Fruit fly (Drosophila melanogaster) whole organism, adult: Measurements from ENCODE around the gene CG43179.
A peak's percentile ranks its signal among the peaks of the same experiment; 100 is the strongest.

ENCODE experiments used
- CG11617 ChIP-seq: fragments of 200-800 bp; sonication (Bioruptor generic); optimal IDR thresholded peaks from 2 replicates; lab custom pipeline; 2017; ENCODE audit warnings: mild to moderate bottlenecking, missing biosample characterization, missing genetic modification reagents, missing genetic modification characterization
- CG12768 ChIP-seq: fragments of 200-800 bp; sonication (Bioruptor generic); optimal IDR thresholded peaks from 2 replicates; lab custom pipeline; 2017; ENCODE audit warnings: missing biosample characterization, missing genetic modification characterization, mild to moderate bottlenecking, moderate library complexity, missing genetic modification reagents
- CG14711 ChIP-seq: fragments of 200-800 bp; sonication (Bioruptor generic); optimal IDR thresholded peaks from 2 replicates; lab custom pipeline; 2018; ENCODE audit warnings: missing biosample characterization, mild to moderate bottlenecking, missing genetic modification characterization, moderate library complexity
- CG1620 ChIP-seq: fragments of 200-800 bp; sonication (Bioruptor generic); optimal IDR thresholded peaks from 2 replicates; lab custom pipeline; 2016; ENCODE audit warnings: missing biosample characterization, missing genetic modification characterization
- CG33017 ChIP-seq: fragments of 200-800 bp; sonication (Bioruptor generic); optimal IDR thresholded peaks from 2 replicates; lab custom pipeline; 2018; ENCODE audit warnings: missing biosample characterization, mild to moderate bottlenecking, missing genetic modification characterization, moderate library complexity
- CG5204 ChIP-seq: fragments of 200-800 bp; sonication (Bioruptor generic); optimal IDR thresholded peaks from 2 replicates; lab custom pipeline; 2016; ENCODE audit warnings: missing biosample characterization, missing genetic modification characterization
- CG7045 ChIP-seq: fragments of 200-800 bp; sonication (Bioruptor generic); optimal IDR thresholded peaks from 2 replicates; lab custom pipeline; 2017; ENCODE audit warnings: missing biosample characterization, mild to moderate bottlenecking, missing genetic modification characterization
- CG7101 ChIP-seq: fragments of 200-800 bp; sonication (Bioruptor generic); optimal IDR thresholded peaks from 2 replicates; lab custom pipeline; 2018; ENCODE audit warnings: missing biosample characterization, mild to moderate bottlenecking, missing genetic modification characterization, moderate library complexity
- Clk ChIP-seq: fragments of 200-800 bp; sonication (Bioruptor generic); optimal IDR thresholded peaks from 2 replicates; lab custom pipeline; 2017; ENCODE audit warnings: missing biosample characterization, missing genetic modification characterization
- Crg-1 ChIP-seq: fragments of 200-800 bp; sonication (Bioruptor generic); optimal IDR thresholded peaks from 2 replicates; lab custom pipeline; 2016; ENCODE audit warnings: missing biosample characterization, missing genetic modification characterization
- Hr96 ChIP-seq: fragments of 200-800 bp; sonication (Bioruptor generic); optimal IDR thresholded peaks from 2 replicates; lab custom pipeline; 2016; ENCODE audit warnings: missing biosample characterization, missing genetic modification characterization
- Mnt ChIP-seq: fragments of 200-800 bp; sonication (Bioruptor generic); optimal IDR thresholded peaks from 2 replicates; lab custom pipeline; 2016; ENCODE audit warnings: missing biosample characterization, mild to moderate bottlenecking, missing genetic modification characterization
- bab1 ChIP-seq: fragments of 200-800 bp; sonication (Bioruptor generic); optimal IDR thresholded peaks from 3 replicates; lab custom pipeline; 2019; ENCODE audit warnings: missing biosample characterization, mild to moderate bottlenecking, missing genetic modification characterization, moderate library complexity
- cic ChIP-seq: fragments of 200-800 bp; sonication (Bioruptor generic); optimal IDR thresholded peaks from 2 replicates; lab custom pipeline; 2017; ENCODE audit warnings: missing biosample characterization, mild to moderate bottlenecking, missing genetic modification characterization, moderate library complexity
- cnc ChIP-seq, 2 experiments: fragments of >200 bp; optimal IDR thresholded peaks; 2 replicates each; lab custom pipeline; 2017
- kay ChIP-seq: fragments of 200-800 bp; sonication (Bioruptor generic); peaks from one replicate; lab custom pipeline; 2016; ENCODE audit warnings: missing biosample characterization, missing genetic modification characterization, borderline replicate concordance
- ovo ChIP-seq: fragments of 200-800 bp; sonication (Bioruptor generic); optimal IDR thresholded peaks from 2 replicates; lab custom pipeline; 2016; ENCODE audit warnings: missing biosample characterization, missing genetic modification characterization
- pad ChIP-seq: fragments of 200-800 bp; sonication (Bioruptor generic); optimal IDR thresholded peaks from 3 replicates; lab custom pipeline; 2017; ENCODE audit warnings: missing biosample characterization, missing genetic modification characterization, mild to moderate bottlenecking, moderate library complexity, missing genetic modification reagents
- tj ChIP-seq: fragments of 200-800 bp; sonication (Bioruptor generic); optimal IDR thresholded peaks from 3 replicates; lab custom pipeline; 2017; ENCODE audit warnings: missing biosample characterization, mild to moderate bottlenecking, missing genetic modification characterization, moderate library complexity
- toe ChIP-seq: fragments of 200-800 bp; sonication (Bioruptor generic); optimal IDR thresholded peaks from 2 replicates; lab custom pipeline; 2016; ENCODE audit warnings: missing biosample characterization, missing genetic modification characterization

The CG43179 gene

DNA sequence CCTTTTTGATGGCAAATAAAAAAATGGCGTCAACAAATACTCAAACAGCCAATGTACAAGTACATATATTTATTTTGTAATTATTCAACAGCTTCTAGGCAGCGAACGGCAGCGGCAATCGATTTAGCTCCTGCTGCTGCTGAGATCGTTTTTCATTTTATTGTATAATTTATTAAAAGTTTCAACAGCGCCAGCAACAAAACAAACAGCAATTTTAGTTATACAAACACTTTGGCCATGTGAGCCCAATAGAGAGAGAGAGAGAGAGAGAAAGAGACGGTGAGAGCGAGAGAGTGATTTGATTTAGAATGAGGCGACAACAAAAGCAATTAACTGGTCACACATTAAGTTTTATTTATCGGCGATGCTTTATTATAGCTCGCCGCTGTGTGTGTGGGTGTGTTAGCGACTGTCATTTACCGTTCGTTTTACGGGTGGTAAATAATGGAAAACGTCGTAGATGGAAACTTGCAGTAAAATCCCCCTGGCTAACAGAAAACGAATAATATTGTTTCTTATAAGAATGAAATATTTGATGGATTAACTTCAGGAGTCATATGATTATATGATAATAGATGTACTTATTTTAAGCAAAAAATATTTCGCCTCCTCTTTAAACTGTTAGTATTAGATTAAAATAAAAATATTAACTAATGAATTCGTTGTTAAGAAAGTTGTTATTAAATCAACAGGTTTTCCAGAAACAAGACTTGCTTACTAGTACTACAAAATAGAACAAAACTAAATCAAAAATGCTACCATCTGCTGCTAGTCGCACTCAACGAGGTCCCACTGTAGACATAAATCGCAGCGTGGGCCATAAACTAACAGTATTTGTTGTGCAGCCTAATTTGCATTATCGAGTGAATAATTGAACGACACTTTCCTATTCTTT, 29.4 kb downstream of the CG43179 start:
- TF ChIP-seq CG33017 (tag; lab: Kevin White, UChicago) (no peak), Hr96 (GFP tag; lab: Kevin White, UChicago) (no peak), pad (peak; percentile 1), CG7101 (tag; lab: Kevin White, UChicago) (peak; percentile 9), CG7045 (GFP tag; lab: Kevin White, UChicago) (peak; percentile 39), ovo (GFP tag; lab: Kevin White, UChicago) (peak; percentile 96), Crg-1 (GFP tag; lab: Kevin White, UChicago) (no peak), kay (peak; percentile 96), Mnt (GFP tag; lab: Kevin White, UChicago) (peak; percentile 37), cic (GFP tag; lab: Kevin White, UChicago) (peak; percentile 76), CG5204 (GFP tag; lab: Kevin White, UChicago) (peak; percentile 58), CG14711 (tag; lab: Kevin White, UChicago) (peak; percentile 5)

DNA sequence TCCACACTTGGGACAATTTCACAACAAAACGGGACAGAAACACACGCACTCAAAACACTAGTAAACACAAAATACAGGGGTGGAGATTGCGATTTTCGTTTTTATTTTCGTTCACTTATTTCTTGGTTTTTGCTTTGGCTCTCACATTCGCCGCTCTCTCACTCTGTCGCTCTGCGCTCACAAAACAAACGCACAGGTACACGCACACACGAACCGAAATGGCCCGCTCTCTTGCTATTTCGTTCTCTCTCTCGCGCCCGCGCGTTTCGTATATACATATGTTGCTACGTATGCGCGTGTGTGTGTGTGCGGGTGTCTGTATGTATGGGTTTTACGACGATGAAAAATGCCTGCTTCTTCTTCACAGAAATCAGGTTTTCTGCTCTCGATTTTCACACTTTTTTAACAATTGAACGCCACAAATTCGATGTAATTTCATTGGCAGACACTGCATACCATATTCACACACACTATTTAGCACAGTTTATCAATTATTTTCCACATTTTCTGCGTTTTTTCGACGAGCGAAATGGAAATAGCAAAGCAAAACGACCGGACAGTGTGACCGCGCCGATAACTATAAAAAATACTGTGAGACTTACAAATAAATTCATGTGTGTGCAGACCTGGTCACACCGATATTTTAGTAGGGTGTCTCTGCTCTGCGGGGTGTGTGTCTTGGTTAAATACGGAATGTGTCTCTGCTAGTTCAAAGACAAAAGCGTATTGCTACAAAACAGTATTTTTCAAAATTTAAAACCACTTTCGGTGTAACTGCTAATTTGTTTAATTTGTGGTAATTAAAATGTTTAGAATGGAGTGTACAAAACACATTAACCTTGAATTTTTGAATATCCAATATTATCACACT, 30.6 kb downstream of the CG43179 start, which contains the start of gene trx:
Gene trx (minus strand): TSS at position 584 of the 871 bp plus-strand sequence.
- TF ChIP-seq kay = no peak
- peak; percentile 31 for TF ChIP-seq bab1 (GFP tag; lab: Kevin White, UChicago)
- TF ChIP-seq CG1620 (GFP tag; lab: Kevin White, UChicago) = peak; percentile 23
- no peak for TF ChIP-seq ovo (GFP tag; lab: Kevin White, UChicago)
- TF ChIP-seq CG12768 (GFP tag; lab: Kevin White, UChicago) = peak; percentile 31
- TF ChIP-seq cic (GFP tag; lab: Kevin White, UChicago) = peak; percentile 41
- peak; percentile 20 for TF ChIP-seq Mnt (GFP tag; lab: Kevin White, UChicago)
- TF ChIP-seq CG14711 (tag; lab: Kevin White, UChicago) = peak; percentile 16

DNA sequence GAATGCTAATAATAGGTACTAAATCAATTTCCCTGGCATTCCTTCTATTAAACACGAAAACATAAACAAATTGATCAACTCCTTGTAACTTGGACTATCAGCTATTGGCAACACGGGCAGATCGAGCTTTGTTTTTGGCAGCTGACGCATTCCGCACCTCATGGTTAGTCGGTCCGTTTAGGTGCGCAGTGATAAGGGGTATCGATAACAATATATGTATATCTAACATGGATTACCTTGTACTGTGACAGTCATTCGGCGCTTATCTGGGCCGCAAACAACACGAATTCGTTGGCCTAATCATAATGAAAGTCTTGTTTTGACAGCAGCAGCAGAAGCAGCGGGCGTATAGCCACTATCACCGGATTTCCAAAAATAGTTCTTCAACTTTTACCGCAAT, 32.1 kb downstream of the CG43179 start:
- TF ChIP-seq kay (peak; percentile 46), Hr96 (GFP tag; lab: Kevin White, UChicago) (no peak), Clk (GFP tag; lab: Kevin White, UChicago) (no peak)

DNA sequence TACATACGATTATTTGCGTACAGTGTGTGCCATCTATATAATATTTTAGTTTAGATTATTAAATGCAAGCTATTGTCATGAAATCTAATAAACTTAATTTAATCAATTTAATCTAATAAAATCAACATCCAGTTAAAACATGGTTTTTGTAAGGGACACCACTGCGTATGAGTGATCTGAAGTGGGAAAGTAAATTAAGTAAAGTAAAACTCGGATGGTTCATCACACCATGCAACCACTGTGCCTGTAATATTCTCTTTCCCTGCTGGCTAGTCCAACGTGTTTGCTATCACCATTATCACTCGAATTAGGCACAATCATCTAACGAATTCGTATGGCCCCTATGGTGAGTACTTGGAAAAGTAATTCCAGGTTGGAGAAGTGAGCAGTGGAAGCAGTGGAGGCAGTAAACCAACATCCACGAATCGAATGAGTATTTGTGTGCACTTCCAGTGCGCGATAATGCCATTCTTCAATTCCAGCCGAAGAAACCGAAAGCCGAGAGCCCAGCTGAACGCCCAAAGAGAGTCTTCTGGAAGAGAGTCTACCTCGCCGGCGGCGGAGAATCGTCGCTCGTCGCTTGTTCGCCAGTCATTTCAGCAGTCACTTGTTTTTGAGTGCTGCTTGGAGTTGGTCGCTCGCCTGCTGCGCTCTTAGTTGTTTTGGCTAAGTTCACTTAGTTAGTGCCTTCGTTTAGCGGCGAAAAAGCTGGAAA, 32.9 kb downstream of the CG43179 start, which contains the start of gene red:
Gene red (plus strand): TSS at position 403 of the 715 bp plus-strand sequence.
- TF ChIP-seq Crg-1 (GFP tag; lab: Kevin White, UChicago) (peak; percentile 16), CG14711 (tag; lab: Kevin White, UChicago) (peak; percentile 78), cnc (optimal IDR thresholded peaks at IDR 0.05; lab: Kevin White, UChicago) (peak in 1 of 2 experiments; percentile 5), tj (peak; percentile 31), bab1 (GFP tag; lab: Kevin White, UChicago) (peak; percentile 32), toe (GFP tag; lab: Kevin White, UChicago) (peak; percentile 68), CG5204 (GFP tag; lab: Kevin White, UChicago) (peak; percentile 81), CG33017 (tag; lab: Kevin White, UChicago) (peak; percentile 86), kay (peak; percentile 94), CG1620 (GFP tag; lab: Kevin White, UChicago) (no peak), pad (peak; percentile 96), CG7101 (tag; lab: Kevin White, UChicago) (peak; percentile 84), ovo (GFP tag; lab: Kevin White, UChicago) (peak; percentile 37), Hr96 (GFP tag; lab: Kevin White, UChicago) (peak; percentile 62), CG11617 (peak; percentile 85), CG7045 (GFP tag; lab: Kevin White, UChicago) (peak; percentile 54), CG12768 (GFP tag; lab: Kevin White, UChicago) (peak; percentile 77), cic (GFP tag; lab: Kevin White, UChicago) (peak; percentile 78), Clk (GFP tag; lab: Kevin White, UChicago) (peak; percentile 78), Mnt (GFP tag; lab: Kevin White, UChicago) (peak; percentile 43)
